Worm (Caenorhabditis elegans) whole organism, young adult: ENCODE measurements around the gene ZC116.5.
A peak's percentile ranks its signal among the peaks of the same experiment; 100 is the strongest.

ENCODE experiments used
- B0261.1 ChIP-seq: sonication (generic microtip); optimal IDR thresholded peaks from 2 replicates; lab custom pipeline; 2016; ENCODE audit warnings: mild to moderate bottlenecking, missing genetic modification characterization, moderate library complexity, missing compliant biosample characterization
- F39B2.1 ChIP-seq: fragments of 200-800 bp; sonication (Bioruptor generic); IDR thresholded peaks from 2 replicates; pipeline ENCODE4 v1.3.6; 2022; ENCODE audit warnings: missing genetic modification reagents, missing genetic modification characterization, missing compliant biosample characterization
- T07F8.4 ChIP-seq: sonication (generic microtip); optimal IDR thresholded peaks from 2 replicates; lab custom pipeline; 2016; ENCODE audit warnings: mild to moderate bottlenecking, missing genetic modification characterization, moderate library complexity, missing compliant biosample characterization
- Y53F4B.3 ChIP-seq: fragments of 200-800 bp; sonication (Bioruptor generic); IDR thresholded peaks from 2 replicates; pipeline ENCODE4 v1.3.6; 2022; ENCODE audit warnings: missing genetic modification reagents, missing genetic modification characterization, missing compliant biosample characterization
- Y53G8AR.9 ChIP-seq: fragments of 200-800 bp; sonication (Bioruptor generic); conservative IDR thresholded peaks from 2 replicates; pipeline ENCODE4 v1.3.6; 2022; ENCODE audit warnings: missing genetic modification reagents, missing genetic modification characterization, missing compliant biosample characterization
- ama-1 ChIP-seq, 3 experiments: fragments of 150-350 bp in 1 of 3; sonication (generic microtip) in 2 of 3; optimal IDR thresholded peaks; 2 replicates each; lab custom pipeline; 2014 to 2018; ENCODE audit warnings: missing biosample characterization in 2 of 3, missing genetic modification characterization in 2 of 3, missing genetic modification reagents in 2 of 3
- aptf-3 ChIP-seq: fragments of 200-800 bp; sonication (Bioruptor generic); IDR thresholded peaks from 2 replicates; pipeline ENCODE4 v1.3.6; 2022; ENCODE audit warnings: missing genetic modification characterization, missing compliant biosample characterization
- attf-6 ChIP-seq: fragments of 200-800 bp; sonication (Bioruptor generic); IDR thresholded peaks from 2 replicates; pipeline ENCODE4 v1.3.6; 2022; ENCODE audit warnings: missing genetic modification reagents, missing genetic modification characterization, missing compliant biosample characterization
- bed-1 ChIP-seq: fragments of 200-800 bp; sonication (Bioruptor generic); IDR thresholded peaks from 2 replicates; pipeline ENCODE4 v1.3.6; 2022; ENCODE audit warnings: missing genetic modification reagents, missing genetic modification characterization, missing compliant biosample characterization
- bed-2 ChIP-seq: fragments of 200-800 bp; sonication (Bioruptor generic); IDR thresholded peaks from 2 replicates; pipeline ENCODE4 v1.3.6; 2022; ENCODE audit warnings: missing genetic modification reagents, missing genetic modification characterization, missing compliant biosample characterization
- cebp-2 ChIP-seq: fragments of 200-800 bp; sonication (Bioruptor generic); IDR thresholded peaks from 2 replicates; pipeline ENCODE4 v1.3.6; 2022; ENCODE audit warnings: missing genetic modification characterization, missing compliant biosample characterization
- ceh-100 ChIP-seq: fragments of 200-800 bp; sonication (Bioruptor generic); IDR thresholded peaks from 2 replicates; pipeline ENCODE4 v1.3.6; 2022; ENCODE audit warnings: missing genetic modification reagents, missing genetic modification characterization, missing compliant biosample characterization
- ceh-27 ChIP-seq: fragments of 200-800 bp; sonication (Bioruptor generic); optimal IDR thresholded peaks from 2 replicates; lab custom pipeline; 2018; ENCODE audit warnings: mild to moderate bottlenecking, missing genetic modification characterization, moderate library complexity, missing compliant biosample characterization
- egl-44 ChIP-seq: fragments of 200-800 bp; sonication (Bioruptor generic); IDR thresholded peaks from 2 replicates; pipeline ENCODE4 v1.3.6; 2022; ENCODE audit warnings: missing genetic modification reagents, missing genetic modification characterization, missing compliant biosample characterization
- ekl-4 ChIP-seq: fragments of 200-800 bp; sonication (Bioruptor generic); IDR thresholded peaks from 2 replicates; pipeline ENCODE4 v1.3.6; 2022; ENCODE audit warnings: missing genetic modification reagents, missing genetic modification characterization, missing compliant biosample characterization
- hmg-1.2 ChIP-seq: fragments of 200-800 bp; sonication (Bioruptor generic); IDR thresholded peaks from 2 replicates; pipeline ENCODE4 v1.3.6; 2022; ENCODE audit warnings: missing genetic modification reagents, missing genetic modification characterization, missing compliant biosample characterization
- lin-40 ChIP-seq: sonication (generic microtip); optimal IDR thresholded peaks from 2 replicates; lab custom pipeline; 2016; ENCODE audit warnings: missing genetic modification characterization, mild to moderate bottlenecking, missing compliant biosample characterization, missing genotype, missing genetic modification reagents
- lin-54 ChIP-seq: fragments of 200-800 bp; sonication (Bioruptor generic); optimal IDR thresholded peaks from 2 replicates; lab custom pipeline; 2018; ENCODE audit warnings: mild to moderate bottlenecking, missing genetic modification characterization, missing compliant biosample characterization
- lsl-1 ChIP-seq: fragments of 200-800 bp; sonication (Bioruptor generic); optimal IDR thresholded peaks from 2 replicates; lab custom pipeline; 2018; ENCODE audit warnings: mild to moderate bottlenecking, missing genetic modification characterization, moderate library complexity, missing compliant biosample characterization
- madf-6 ChIP-seq: fragments of 200-800 bp; sonication (Bioruptor generic); IDR thresholded peaks from 2 replicates; pipeline ENCODE4 v1.3.6; 2022; ENCODE audit warnings: missing genetic modification reagents, missing genetic modification characterization, missing compliant biosample characterization
- mxl-1 ChIP-seq: sonication (generic microtip); optimal IDR thresholded peaks from 2 replicates; lab custom pipeline; 2016; ENCODE audit warnings: missing genetic modification characterization, missing compliant biosample characterization
- nhr-120 ChIP-seq: fragments of 200-800 bp; sonication (Bioruptor generic); IDR thresholded peaks from 2 replicates; pipeline ENCODE4 v1.3.6; 2022; ENCODE audit warnings: missing genetic modification characterization, missing compliant biosample characterization
- nhr-27 ChIP-seq: fragments of 200-800 bp; sonication (Bioruptor generic); optimal IDR thresholded peaks from 2 replicates; lab custom pipeline; 2018; ENCODE audit warnings: mild to moderate bottlenecking, missing genetic modification characterization, moderate library complexity, missing compliant biosample characterization
- pha-4 ChIP-seq: fragments of 150-350 bp; sonication (generic microtip); optimal IDR thresholded peaks from 2 replicates; lab custom pipeline; 2014; ENCODE audit warnings: missing biosample characterization, missing genetic modification reagents, missing genetic modification characterization
- rpc-1 ChIP-seq, 2 experiments: fragments of 150-350 bp in 1 of 2; sonication (generic microtip) in 1 of 2; optimal IDR thresholded peaks; 2 replicates each; lab custom pipeline; 2014 to 2018; ENCODE audit warnings: missing biosample characterization in 1 of 2, missing genetic modification characterization in 1 of 2, missing genetic modification reagents in 1 of 2, missing genotype in 1 of 2
- sea-2 ChIP-seq: fragments of 200-800 bp; sonication (Bioruptor generic); IDR thresholded peaks from 2 replicates; pipeline ENCODE4 v1.3.6; 2022; ENCODE audit warnings: missing genetic modification characterization, missing compliant biosample characterization
- snpc-1.1 ChIP-seq: sonication (generic microtip); optimal IDR thresholded peaks from 2 replicates; lab custom pipeline; 2017; ENCODE audit warnings: missing genetic modification characterization, mild to moderate bottlenecking, missing compliant biosample characterization, antibody characterized with exemption, moderate library complexity, missing genotype, missing genetic modification reagents; ENCODE audit not compliant: insufficient read depth
- snpc-4 ChIP-seq, 5 experiments: fragments of 150-350 bp in 1 of 5; sonication (generic microtip) in 4 of 5; optimal IDR thresholded peaks; 2 replicates each; lab custom pipeline; 2014 to 2018; ENCODE audit warnings: missing genetic modification characterization in 5 of 5, missing biosample characterization in 3 of 5, antibody characterized with exemption in 2 of 5, mild to moderate bottlenecking in 2 of 5, missing compliant biosample characterization in 2 of 5, missing genotype in 2 of 5, moderate library complexity in 2 of 5, missing genetic modification reagents in 1 of 5
- tbp1 ChIP-seq: fragments of 200-800 bp; sonication (Bioruptor generic); optimal IDR thresholded peaks from 2 replicates; lab custom pipeline; 2018; ENCODE audit warnings: mild to moderate bottlenecking, missing genetic modification characterization, missing compliant biosample characterization
- zfh-2 ChIP-seq: fragments of 200-800 bp; sonication (Bioruptor generic); conservative IDR thresholded peaks from 2 replicates; pipeline ENCODE4 v1.3.6; 2022; ENCODE audit warnings: missing genetic modification reagents, missing genetic modification characterization, missing compliant biosample characterization
- ztf-18 ChIP-seq: sonication (generic microtip); optimal IDR thresholded peaks from 2 replicates; lab custom pipeline; 2016; ENCODE audit warnings: missing genotype, mild to moderate bottlenecking, missing genetic modification characterization, missing compliant biosample characterization
- ztf-6 ChIP-seq: fragments of 200-800 bp; sonication (Bioruptor generic); IDR thresholded peaks from 2 replicates; pipeline ENCODE4 v1.3.6; 2022; ENCODE audit warnings: missing genetic modification reagents, missing genetic modification characterization, missing compliant biosample characterization

ZC116.5 gene

ce11 chrV:12632048-12632447 lies 23.3 kb upstream of the ZC116.5 start, which contains the start of gene srx-113:
srx-113 (minus strand) TSS chrV:12632148.
- TF ChIP-seq rpc-1 (optimal IDR thresholded peaks at IDR 0.05; lab: Kevin White, UChicago) (no peak), rpc-1 (tag; optimal IDR thresholded peaks at IDR 0.05; lab: Kevin White, UChicago) (no peak), Y53G8AR.9 (GFP tag; lab: Robert Waterston, UW) (no peak), T07F8.4 (tag; lab: Kevin White, UChicago) (no peak), zfh-2 (GFP tag; lab: Robert Waterston, UW) (no peak), madf-6 (GFP tag; lab: Robert Waterston, UW) (no peak), bed-2 (GFP tag; lab: Robert Waterston, UW) (no peak), Y53F4B.3 (GFP tag; lab: Robert Waterston, UW) (no peak), B0261.1 (no peak), mxl-1 (tag; lab: Kevin White, UChicago) (no peak)

ce11 chrV:12629743-12630142 lies 21.0 kb upstream of the ZC116.5 start, which contains the start of gene F56H9.6:
F56H9.6 (minus strand) TSS chrV:12629843.
- no peak for TF ChIP-seq ztf-18 (tag; lab: Kevin White, UChicago)
- TF ChIP-seq nhr-120 (GFP tag; lab: Robert Waterston, UW), result 0 out of 2 replicates have a peak, but pooled peaks have one; percentile 12
- TF ChIP-seq aptf-3 (GFP tag; lab: Robert Waterston, UW), result no peak

- TF ChIP-seq zfh-2 (GFP tag; lab: Robert Waterston, UW), result no peak
- TF ChIP-seq ceh-27 (GFP tag; lab: Kevin White, UChicago), result peak; percentile 8
Measured at ce11 chrV:12624371-12624770, 15.6 kb upstream of the ZC116.5 start, which contains the start of gene F56H9.9. F56H9.9 (minus strand) TSS chrV:12624471.

- TF ChIP-seq snpc-1.1 (tag; lab: Kevin White, UChicago) (no peak), snpc-4 (GFP tag; optimal IDR thresholded peaks at IDR 0.05; lab: Kevin White, UChicago) (no peak), snpc-4 (tag; optimal IDR thresholded peaks at IDR 0.05; lab: Kevin White, UChicago) (no peak), ama-1 (optimal IDR thresholded peaks at IDR 0.05; lab: Kevin White, UChicago) (no peak), ama-1 (GFP tag; optimal IDR thresholded peaks at IDR 0.05; lab: Kevin White, UChicago) (no peak), lin-54 (no peak), sea-2 (no peak), bed-1 (GFP tag; lab: Robert Waterston, UW) (no peak), lin-40 (tag; lab: Kevin White, UChicago) (no peak), attf-6 (no peak), ztf-6 (no peak), F39B2.1 (GFP tag; lab: Robert Waterston, UW) (no peak), egl-44 (GFP tag; lab: Robert Waterston, UW) (no peak), ekl-4 (GFP tag; lab: Robert Waterston, UW) (no peak), nhr-27 (tag; lab: Kevin White, UChicago) (no peak), rpc-1 (optimal IDR thresholded peaks at IDR 0.05; lab: Kevin White, UChicago) (no peak), rpc-1 (tag; optimal IDR thresholded peaks at IDR 0.05; lab: Kevin White, UChicago) (no peak), lsl-1 (GFP tag; lab: Kevin White, UChicago) (no peak), hmg-1.2 (GFP tag; lab: Robert Waterston, UW) (no peak), tbp1 (no peak), cebp-2 (GFP tag; lab: Robert Waterston, UW) (no peak), pha-4 (tag; lab: Kevin White, UChicago) (no peak), ceh-100 (GFP tag; lab: Robert Waterston, UW) (no peak)
- TF ChIP-seq, all 124 proteins: peak for 0
Measured at ce11 chrV:12612118-12612517, 3.4 kb upstream of the ZC116.5 start, which contains the start of gene cyc-2.2. cyc-2.2 (minus strand) TSS chrV:12612218.
